Worm (Caenorhabditis elegans) whole organism, young adult: ENCODE measurements around the gene F32D8.7.

ENCODE experiments used
- B0035.1 ChIP-seq: sonication (generic microtip); optimal IDR thresholded peaks from 2 replicates; lab custom pipeline; 2016; ENCODE audit warnings: missing genetic modification characterization, mild to moderate bottlenecking, missing compliant biosample characterization, missing genotype, missing genetic modification reagents
- B0336.3 ChIP-seq: fragments of 200-800 bp; sonication (Bioruptor generic); IDR thresholded peaks from 2 replicates; pipeline ENCODE4 v1.3.6; 2022; ENCODE audit warnings: missing genetic modification characterization, missing compliant biosample characterization
- C06A6.2 ChIP-seq: fragments of 200-800 bp; sonication (Bioruptor generic); conservative IDR thresholded peaks from 2 replicates; pipeline ENCODE4 v1.3.6; 2022; ENCODE audit warnings: missing genetic modification characterization, missing compliant biosample characterization
- F10E7.11 ChIP-seq: sonication (generic microtip); optimal IDR thresholded peaks from 2 replicates; lab custom pipeline; 2017; ENCODE audit warnings: mild to moderate bottlenecking, missing genetic modification characterization, moderate library complexity, missing compliant biosample characterization
- F33H1.4 ChIP-seq: fragments of 200-800 bp; sonication (Bioruptor generic); IDR thresholded peaks from 2 replicates; pipeline ENCODE4 v1.3.6; 2022; ENCODE audit warnings: missing genetic modification reagents, missing genetic modification characterization, missing compliant biosample characterization
- F37B4.10 ChIP-seq: fragments of 200-800 bp; sonication (Bioruptor generic); IDR thresholded peaks from 2 replicates; pipeline ENCODE4 v1.3.6; 2022; ENCODE audit warnings: missing genetic modification characterization, missing compliant biosample characterization
- F57A8.1 ChIP-seq: fragments of 200-800 bp; sonication (Bioruptor generic); optimal IDR thresholded peaks from 2 replicates; lab custom pipeline; 2018; ENCODE audit warnings: mild to moderate bottlenecking, missing genetic modification characterization, moderate library complexity, missing compliant biosample characterization
- K12H6.12 ChIP-seq: fragments of 200-800 bp; sonication (Bioruptor generic); optimal IDR thresholded peaks from 2 replicates; lab custom pipeline; 2018; ENCODE audit warnings: mild to moderate bottlenecking, missing genetic modification characterization, missing compliant biosample characterization
- T07F8.4 ChIP-seq: sonication (generic microtip); optimal IDR thresholded peaks from 2 replicates; lab custom pipeline; 2016; ENCODE audit warnings: mild to moderate bottlenecking, missing genetic modification characterization, moderate library complexity, missing compliant biosample characterization
- T26A5.8 ChIP-seq: sonication (generic microtip); optimal IDR thresholded peaks from 2 replicates; lab custom pipeline; 2016; ENCODE audit warnings: missing genetic modification characterization, missing compliant biosample characterization
- Y53G8AR.9 ChIP-seq: fragments of 200-800 bp; sonication (Bioruptor generic); conservative IDR thresholded peaks from 2 replicates; pipeline ENCODE4 v1.3.6; 2022; ENCODE audit warnings: missing genetic modification reagents, missing genetic modification characterization, missing compliant biosample characterization
- Y95B8A.8 ChIP-seq: fragments of 200-800 bp; sonication (Bioruptor generic); IDR thresholded peaks from 2 replicates; pipeline ENCODE4 v1.3.6; 2022; ENCODE audit warnings: missing genetic modification reagents, missing genetic modification characterization, missing compliant biosample characterization
- atf-7 ChIP-seq: sonication (generic microtip); optimal IDR thresholded peaks from 2 replicates; lab custom pipeline; 2017; ENCODE audit warnings: mild to moderate bottlenecking, missing genetic modification characterization, missing compliant biosample characterization
- attf-5 ChIP-seq: fragments of 200-800 bp; sonication (Bioruptor generic); optimal IDR thresholded peaks from 2 replicates; lab custom pipeline; 2018; ENCODE audit warnings: mild to moderate bottlenecking, missing genetic modification characterization, missing compliant biosample characterization
- attf-6 ChIP-seq: fragments of 200-800 bp; sonication (Bioruptor generic); IDR thresholded peaks from 2 replicates; pipeline ENCODE4 v1.3.6; 2022; ENCODE audit warnings: missing genetic modification reagents, missing genetic modification characterization, missing compliant biosample characterization
- bed-2 ChIP-seq: fragments of 200-800 bp; sonication (Bioruptor generic); IDR thresholded peaks from 2 replicates; pipeline ENCODE4 v1.3.6; 2022; ENCODE audit warnings: missing genetic modification reagents, missing genetic modification characterization, missing compliant biosample characterization
- cebp-2 ChIP-seq: fragments of 200-800 bp; sonication (Bioruptor generic); IDR thresholded peaks from 2 replicates; pipeline ENCODE4 v1.3.6; 2022; ENCODE audit warnings: missing genetic modification characterization, missing compliant biosample characterization
- ceh-27 ChIP-seq: fragments of 200-800 bp; sonication (Bioruptor generic); optimal IDR thresholded peaks from 2 replicates; lab custom pipeline; 2018; ENCODE audit warnings: mild to moderate bottlenecking, missing genetic modification characterization, moderate library complexity, missing compliant biosample characterization
- ceh-40 ChIP-seq: fragments of 200-800 bp; sonication (Bioruptor generic); IDR thresholded peaks from 2 replicates; pipeline ENCODE4 v1.3.6; 2022; ENCODE audit warnings: missing genetic modification characterization, missing compliant biosample characterization
- ceh-58 ChIP-seq: fragments of 200-800 bp; sonication (Bioruptor generic); IDR thresholded peaks from 2 replicates; pipeline ENCODE4 v1.3.6; 2022; ENCODE audit warnings: missing genetic modification characterization, missing compliant biosample characterization
- die-1 ChIP-seq: sonication (generic microtip); optimal IDR thresholded peaks from 2 replicates; lab custom pipeline; 2016; ENCODE audit warnings: missing genotype, mild to moderate bottlenecking, missing genetic modification characterization, missing compliant biosample characterization
- dpff-1 ChIP-seq: sonication (generic microtip); optimal IDR thresholded peaks from 2 replicates; lab custom pipeline; 2017; ENCODE audit warnings: mild to moderate bottlenecking, missing genetic modification characterization, missing compliant biosample characterization
- gei-17 ChIP-seq: fragments of 200-800 bp; sonication (Bioruptor generic); optimal IDR thresholded peaks from 2 replicates; lab custom pipeline; 2018; ENCODE audit warnings: mild to moderate bottlenecking, missing genetic modification characterization, missing compliant biosample characterization
- hlh-26 ChIP-seq: fragments of 200-800 bp; sonication (Bioruptor generic); conservative IDR thresholded peaks from 2 replicates; pipeline ENCODE4 v1.3.6; 2022; ENCODE audit warnings: missing genetic modification reagents, missing genetic modification characterization, missing compliant biosample characterization
- hmg-1.2 ChIP-seq: fragments of 200-800 bp; sonication (Bioruptor generic); IDR thresholded peaks from 2 replicates; pipeline ENCODE4 v1.3.6; 2022; ENCODE audit warnings: missing genetic modification reagents, missing genetic modification characterization, missing compliant biosample characterization
- lag-1 ChIP-seq: fragments of 200-800 bp; sonication (Bioruptor generic); IDR thresholded peaks from 2 replicates; pipeline ENCODE4 v1.3.6; 2022; ENCODE audit warnings: missing genetic modification reagents, missing genetic modification characterization, missing compliant biosample characterization
- let-607 ChIP-seq, 2 experiments: fragments of 200-800 bp in 1 of 2; sonication (Bioruptor generic) in 1 of 2; sonication (generic microtip) in 1 of 2; optimal IDR thresholded peaks; 2 replicates each; lab custom pipeline; 2016 to 2018; ENCODE audit warnings: mild to moderate bottlenecking in 2 of 2, missing compliant biosample characterization in 2 of 2, missing genetic modification characterization in 2 of 2, moderate library complexity in 2 of 2, missing genotype in 1 of 2
- lin-26 ChIP-seq: fragments of 200-800 bp; sonication (Bioruptor generic); IDR thresholded peaks from 2 replicates; pipeline ENCODE4 v1.3.6; 2022; ENCODE audit warnings: missing genetic modification reagents, missing genetic modification characterization, missing compliant biosample characterization
- lin-40 ChIP-seq: sonication (generic microtip); optimal IDR thresholded peaks from 2 replicates; lab custom pipeline; 2016; ENCODE audit warnings: missing genetic modification characterization, mild to moderate bottlenecking, missing compliant biosample characterization, missing genotype, missing genetic modification reagents
- lsl-1 ChIP-seq: fragments of 200-800 bp; sonication (Bioruptor generic); optimal IDR thresholded peaks from 2 replicates; lab custom pipeline; 2018; ENCODE audit warnings: mild to moderate bottlenecking, missing genetic modification characterization, moderate library complexity, missing compliant biosample characterization
- madf-3 ChIP-seq: fragments of 200-800 bp; sonication (Bioruptor generic); IDR thresholded peaks from 2 replicates; pipeline ENCODE4 v1.3.6; 2022; ENCODE audit warnings: missing genetic modification reagents, missing genetic modification characterization, missing compliant biosample characterization
- madf-6 ChIP-seq: fragments of 200-800 bp; sonication (Bioruptor generic); IDR thresholded peaks from 2 replicates; pipeline ENCODE4 v1.3.6; 2022; ENCODE audit warnings: missing genetic modification reagents, missing genetic modification characterization, missing compliant biosample characterization
- mes-4 ChIP-seq: sonication (generic microtip); optimal IDR thresholded peaks from 2 replicates; lab custom pipeline; 2016; ENCODE audit warnings: missing genotype, missing genetic modification characterization, missing compliant biosample characterization
- nfya-1 ChIP-seq: sonication (generic microtip); optimal IDR thresholded peaks from 2 replicates; lab custom pipeline; 2017; ENCODE audit warnings: antibody characterized with exemption, missing compliant biosample characterization, missing genetic modification characterization, borderline replicate concordance; ENCODE audit not compliant: insufficient read depth
- nhr-120 ChIP-seq: fragments of 200-800 bp; sonication (Bioruptor generic); IDR thresholded peaks from 2 replicates; pipeline ENCODE4 v1.3.6; 2022; ENCODE audit warnings: missing genetic modification characterization, missing compliant biosample characterization
- nhr-80 ChIP-seq: sonication (generic microtip); optimal IDR thresholded peaks from 2 replicates; lab custom pipeline; 2016; ENCODE audit warnings: missing genetic modification characterization, missing compliant biosample characterization
- pbrm-1 ChIP-seq: fragments of 200-800 bp; sonication (Bioruptor generic); IDR thresholded peaks from 2 replicates; pipeline ENCODE4 v1.3.6; 2022; ENCODE audit warnings: missing genetic modification reagents, missing genetic modification characterization, missing compliant biosample characterization
- rcor-1 ChIP-seq: fragments of 200-800 bp; sonication (Bioruptor generic); IDR thresholded peaks from 2 replicates; pipeline ENCODE4 v1.3.6; 2022; ENCODE audit warnings: missing genetic modification reagents, missing genetic modification characterization, missing compliant biosample characterization
- rec-8 ChIP-seq, 2 experiments: sonication (generic microtip); optimal IDR thresholded peaks; 2 replicates each; lab custom pipeline; 2016; ENCODE audit warnings: mild to moderate bottlenecking in 2 of 2, missing genetic modification characterization in 2 of 2, missing genetic modification reagents in 2 of 2, missing genotype in 2 of 2, missing biosample characterization in 1 of 2, missing compliant biosample characterization in 1 of 2, moderate library complexity in 1 of 2
- snpc-3.4 ChIP-seq: sonication (generic microtip); optimal IDR thresholded peaks from 2 replicates; lab custom pipeline; 2017; ENCODE audit warnings: missing genetic modification characterization, mild to moderate bottlenecking, missing compliant biosample characterization, antibody characterized with exemption, moderate library complexity, missing genotype, missing genetic modification reagents
- tbp1 ChIP-seq: fragments of 200-800 bp; sonication (Bioruptor generic); optimal IDR thresholded peaks from 2 replicates; lab custom pipeline; 2018; ENCODE audit warnings: mild to moderate bottlenecking, missing genetic modification characterization, missing compliant biosample characterization
- tbx-9 ChIP-seq: sonication (generic microtip); optimal IDR thresholded peaks from 2 replicates; lab custom pipeline; 2016; ENCODE audit warnings: borderline replicate concordance, missing genetic modification characterization, inconsistent platforms, missing compliant biosample characterization
- xnd-1 ChIP-seq: sonication (generic microtip); optimal IDR thresholded peaks from 2 replicates; lab custom pipeline; 2016; ENCODE audit warnings: missing genotype, missing genetic modification reagents, missing genetic modification characterization, missing compliant biosample characterization
- ztf-22 ChIP-seq: fragments of 200-800 bp; sonication (Bioruptor generic); optimal IDR thresholded peaks from 2 replicates; lab custom pipeline; 2018; ENCODE audit warnings: mild to moderate bottlenecking, missing genetic modification characterization, moderate library complexity, missing compliant biosample characterization
- ztf-26 ChIP-seq: sonication (generic microtip); optimal IDR thresholded peaks from 2 replicates; lab custom pipeline; 2017; ENCODE audit warnings: missing genetic modification characterization, missing compliant biosample characterization
- ztf-3 ChIP-seq: fragments of 200-800 bp; sonication (Bioruptor generic); optimal IDR thresholded peaks from 2 replicates; lab custom pipeline; 2018; ENCODE audit warnings: mild to moderate bottlenecking, missing genetic modification characterization, missing compliant biosample characterization

Gene F32D8.7

ce11 chrV:10890980-10891379 is 7.3 kb upstream of the F32D8.7 start, which contains the start of gene F32D8.12 (continued):
- no peak for TF ChIP-seq K12H6.12 (tag; lab: Kevin White, UChicago)
- no peak for TF ChIP-seq cebp-2 (GFP tag; lab: Robert Waterston, UW)
- no peak for TF ChIP-seq nhr-120 (GFP tag; lab: Robert Waterston, UW)
- TF ChIP-seq dpff-1 (tag; lab: Kevin White, UChicago): no peak
- no peak for TF ChIP-seq Y95B8A.8 (GFP tag; lab: Robert Waterston, UW)
- TF ChIP-seq B0336.3 (GFP tag; lab: Robert Waterston, UW): 0 out of 2 replicates have a peak, but pooled peaks have one; percentile 30
- no peak for TF ChIP-seq bed-2
- TF ChIP-seq ceh-40 (GFP tag; lab: Robert Waterston, UW): no peak
- no peak for TF ChIP-seq mes-4 (tag; lab: Kevin White, UChicago)
- TF ChIP-seq F10E7.11 (tag; lab: Kevin White, UChicago): no peak
- TF ChIP-seq nfya-1 (tag; lab: Kevin White, UChicago): no peak
- no peak for TF ChIP-seq rcor-1
- TF ChIP-seq F57A8.1 (GFP tag; lab: Kevin White, UChicago): no peak
- TF ChIP-seq let-607 (tag; optimal IDR thresholded peaks at IDR 0.05; lab: Kevin White, UChicago): no peak
- TF ChIP-seq ztf-26 (tag; lab: Kevin White, UChicago): peak; percentile 10
- TF ChIP-seq F37B4.10 (GFP tag; lab: Robert Waterston, UW): no peak
- TF ChIP-seq ceh-58: no peak
- no peak for TF ChIP-seq xnd-1 (tag; lab: Kevin White, UChicago)
- no peak for TF ChIP-seq rec-8 (tag; optimal IDR thresholded peaks at IDR 0.05; lab: Kevin White, UChicago)
- TF ChIP-seq hmg-1.2 (GFP tag; lab: Robert Waterston, UW): peak; percentile 96
- no peak for TF ChIP-seq T26A5.8
- no peak for TF ChIP-seq attf-6 (GFP tag; lab: Robert Waterston, UW)
- TF ChIP-seq C06A6.2 (GFP tag; lab: Robert Waterston, UW): no peak

DNA sequence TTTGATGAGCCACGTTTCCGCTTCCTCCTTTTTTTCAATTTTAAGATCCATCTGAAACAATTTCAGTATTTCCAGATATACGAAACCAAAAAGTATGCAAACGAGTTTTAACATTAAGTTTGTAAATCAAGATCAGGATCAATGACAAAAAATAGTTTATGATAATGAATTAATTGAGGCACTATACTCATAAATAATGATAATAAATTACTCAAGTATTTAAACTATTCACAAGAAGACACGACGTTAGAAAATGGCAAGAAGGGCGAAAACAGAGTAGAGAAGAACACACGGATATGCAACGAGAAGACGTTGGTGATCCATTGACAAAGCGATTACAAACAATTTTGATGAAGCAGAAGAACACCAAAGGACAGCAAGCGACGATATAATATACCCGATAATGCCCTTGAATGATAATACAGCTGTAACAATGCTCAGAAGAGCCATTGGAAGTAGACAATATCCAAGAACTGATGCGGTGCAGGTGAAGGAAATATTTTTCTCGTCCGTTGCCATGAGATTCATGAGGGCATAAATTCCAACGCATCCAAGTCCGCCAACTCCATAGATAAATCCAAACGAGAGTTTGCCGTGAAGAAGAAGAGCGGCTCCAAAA is 4.6 kb upstream of the F32D8.7 start, which contains the start of gene F32D8.4:
Gene F32D8.4, minus strand, starts transcription at position 51 of the 619 bp plus-strand sequence.
- no peak for TF ChIP-seq tbx-9 (tag; lab: Kevin White, UChicago)
- no peak for TF ChIP-seq B0336.3 (GFP tag; lab: Robert Waterston, UW)
- TF ChIP-seq atf-7: no peak
- TF ChIP-seq ztf-3: no peak
- TF ChIP-seq mes-4 (tag; lab: Kevin White, UChicago): no peak
- no peak for TF ChIP-seq attf-5 (GFP tag; lab: Kevin White, UChicago)
- no peak for TF ChIP-seq gei-17 (GFP tag; lab: Kevin White, UChicago)
- TF ChIP-seq ceh-27: no peak
- no peak for TF ChIP-seq B0035.1 (tag; lab: Kevin White, UChicago)
- TF ChIP-seq die-1 (tag; lab: Kevin White, UChicago): no peak
- no peak for TF ChIP-seq lin-26 (GFP tag; lab: Robert Waterston, UW)
- no peak for TF ChIP-seq lag-1 (GFP tag; lab: Robert Waterston, UW)
- no peak for TF ChIP-seq pbrm-1 (GFP tag; lab: Robert Waterston, UW)
- TF ChIP-seq, all 124 proteins: peak for 0

- TF ChIP-seq rcor-1 (0 out of 2 replicates have a peak, but pooled peaks have one; percentile 49), T07F8.4 (tag; lab: Kevin White, UChicago) (peak; percentile 5), hmg-1.2 (GFP tag; lab: Robert Waterston, UW) (peak; percentile 48; the same call in 1 of the 2 replicates), F33H1.4 (GFP tag; lab: Robert Waterston, UW) (peak; percentile 28; the same call in 1 of the 2 replicates), lsl-1 (GFP tag; lab: Kevin White, UChicago) (peak; percentile 30), lin-40 (tag; lab: Kevin White, UChicago) (peak; percentile 53), ztf-22 (GFP tag; lab: Kevin White, UChicago) (no peak), madf-6 (GFP tag; lab: Robert Waterston, UW) (peak; percentile 53; the same call in 1 of the 2 replicates), tbp1 (GFP tag; lab: Kevin White, UChicago) (peak; percentile 43), Y53G8AR.9 (GFP tag; lab: Robert Waterston, UW) (no peak), nhr-80 (tag; lab: Kevin White, UChicago) (peak; percentile 32), madf-3 (GFP tag; lab: Robert Waterston, UW) (0 out of 2 replicates have a peak, but pooled peaks have one; percentile 38), snpc-3.4 (tag; lab: Kevin White, UChicago) (peak; percentile 70), hlh-26 (no peak)
Measured at ce11 chrV:10894601-10895000, 3.6 kb upstream of the F32D8.7 start, which contains the start of the genes F32D8.14 and F32D8.5. Gene F32D8.14, minus strand, starts transcription at chrV:10894788. Gene F32D8.5, plus strand, starts transcription at chrV:10894800.
